Worm (Caenorhabditis elegans): ENCODE data around the gene nlp-26.
A peak's percentile ranks its signal among the peaks of the same experiment; 100 is the strongest.

Gene nlp-26

DNA sequence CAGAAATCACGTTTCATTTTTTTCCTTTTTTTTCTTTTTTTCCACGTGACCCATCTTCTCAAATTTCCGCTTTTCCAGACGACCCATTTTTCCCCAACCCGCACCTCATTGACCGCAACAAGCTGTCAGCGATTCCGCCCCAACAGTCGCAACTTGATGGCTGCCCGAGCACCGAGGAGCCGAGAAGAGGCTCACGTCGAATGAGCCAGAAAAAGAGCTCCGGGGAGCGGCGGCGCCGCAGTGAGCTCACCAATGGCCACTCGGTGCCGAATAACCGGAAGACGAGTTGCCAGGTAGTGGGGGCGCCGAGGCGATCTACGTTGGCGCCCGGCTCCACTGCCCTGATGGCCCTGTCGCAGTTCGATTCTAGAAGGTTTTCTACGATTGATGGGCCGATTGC, 22.4 kb upstream of the nlp-26 start (continued):
- TF ChIP-seq T07F8.4 (tag; optimal IDR thresholded peaks at IDR 0.05) (no peak), egrh-3 (GFP tag; IDR thresholded peaks at IDR 0.05) (peak; percentile 86), rec-8 (tag; optimal IDR thresholded peaks at IDR 0.05) (no peak), hmg-1.2 (GFP tag; IDR thresholded peaks at IDR 0.05) (no peak), K12H6.12 (tag; optimal IDR thresholded peaks at IDR 0.05) (no peak), xnd-1 (tag; optimal IDR thresholded peaks at IDR 0.05) (no peak), rcor-1 (GFP tag; IDR thresholded peaks at IDR 0.05) (no peak), akir-1 (GFP tag; optimal IDR thresholded peaks at IDR 0.05) (no peak)

DNA sequence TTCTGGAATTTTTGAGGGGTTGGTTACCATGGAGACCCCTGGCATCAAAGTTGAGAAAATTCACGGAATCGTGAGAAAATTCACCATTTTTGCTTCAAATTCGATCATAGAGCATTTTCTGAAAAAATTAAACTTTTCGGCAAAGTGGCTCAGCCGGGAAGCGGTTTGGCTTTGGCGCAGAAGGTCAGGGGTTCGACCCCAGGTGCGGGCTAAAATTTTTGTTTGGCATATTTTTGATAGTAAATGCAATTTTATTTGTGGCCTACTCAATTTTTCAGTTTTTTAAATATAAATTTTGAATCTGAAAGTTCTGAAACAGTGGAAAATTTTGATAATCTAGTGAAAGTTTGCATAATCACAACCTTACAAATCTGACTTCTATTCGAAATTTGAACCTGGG, 14.2 kb upstream of the nlp-26 start:
- TF ChIP-seq K12H6.12 (tag; optimal IDR thresholded peaks at IDR 0.05) (no peak), rpc-1 (optimal IDR thresholded peaks at IDR 0.05) (no peak), rpc-1 (tag; optimal IDR thresholded peaks at IDR 0.05) (peak; percentile 24)

DNA sequence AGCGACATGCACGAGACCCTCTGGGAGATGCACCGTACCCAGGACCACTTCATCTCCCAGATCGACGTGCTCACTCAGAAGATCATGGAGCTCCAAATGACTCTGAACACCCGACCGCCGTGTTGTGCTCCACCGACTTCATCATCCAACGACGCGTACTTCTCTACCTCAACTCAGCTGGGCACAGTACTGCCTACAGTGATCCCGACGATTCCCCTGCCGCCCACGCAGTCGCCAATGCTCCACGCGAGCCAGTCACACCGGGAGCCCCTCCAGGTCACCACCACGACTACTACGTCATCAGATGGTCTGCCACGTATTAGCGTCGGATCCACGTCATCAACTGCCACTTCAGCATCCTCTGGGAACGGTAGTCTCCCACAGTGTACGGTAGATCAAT, 7.8 kb upstream of the nlp-26 start:
- TF ChIP-seq F52B5.7 (tag; optimal IDR thresholded peaks at IDR 0.05), result peak; percentile 49
- TF ChIP-seq dox-1 (GFP tag; IDR thresholded peaks at IDR 0.05), result 0 out of 2 replicates have a peak, but pooled peaks have one; percentile 18
- no peak for TF ChIP-seq snpc-1.3 (tag; optimal IDR thresholded peaks at IDR 0.05; ENCODE audit: insufficient read depth)
- TF ChIP-seq zfh-2 (GFP tag; conservative IDR thresholded peaks at IDR 0.05), result peak; percentile 71

DNA sequence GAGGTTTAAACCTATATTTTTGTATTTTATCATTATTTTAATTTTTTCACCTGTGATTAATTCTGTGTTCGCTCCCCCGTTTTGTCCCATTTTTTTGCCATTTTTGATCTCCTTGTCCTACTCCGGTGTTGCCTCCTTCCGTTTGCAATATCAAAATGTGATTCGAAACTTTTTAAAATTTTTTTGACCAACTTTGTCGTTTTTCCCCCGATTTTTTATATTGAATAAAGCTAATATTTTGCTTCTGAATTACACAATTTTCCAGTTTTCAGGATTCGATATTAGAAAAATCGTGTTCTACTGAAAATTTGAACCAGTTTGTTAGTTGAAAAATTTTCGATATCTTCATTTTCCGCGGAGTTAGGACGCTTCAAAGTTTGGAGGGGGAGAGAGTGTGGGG, 7.4 kb upstream of the nlp-26 start, which contains the start of gene nlp-25:
TSS of gene nlp-25 (plus strand) at position 301 of the 400 bp plus-strand sequence.
- TF ChIP-seq hmg-1.2 (GFP tag; IDR thresholded peaks at IDR 0.05), result peak; percentile 35; the same call in 1 of the 2 replicates
- TF ChIP-seq chd-7 (tag; optimal IDR thresholded peaks at IDR 0.05), result no peak

DNA sequence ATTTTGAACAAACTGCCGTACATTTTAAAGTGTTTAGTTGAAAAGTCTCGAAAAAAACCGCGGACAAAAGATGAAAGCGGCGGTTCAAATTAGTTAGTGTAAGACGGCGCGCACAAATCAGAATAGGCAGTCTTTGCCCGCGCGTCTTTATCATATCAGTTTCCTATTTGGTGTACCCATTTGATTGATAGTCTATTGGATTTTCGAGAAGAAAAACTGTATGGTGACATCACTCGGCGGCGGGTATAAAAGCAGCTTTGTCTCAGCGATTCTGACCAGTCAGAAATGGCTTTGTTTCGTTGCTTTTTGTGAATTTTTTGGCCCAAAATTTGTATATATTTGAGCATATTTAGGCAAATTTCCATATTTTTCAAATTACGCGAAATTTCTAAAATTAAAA, 4.6 kb upstream of the nlp-26 start:
- TF ChIP-seq B0261.1 (tag; optimal IDR thresholded peaks at IDR 0.05) (no peak), tlf-1 (GFP tag; optimal IDR thresholded peaks at IDR 0.05) (no peak), ets-4 (GFP tag; optimal IDR thresholded peaks at IDR 0.05) (no peak), fkh-3 (tag; optimal IDR thresholded peaks at IDR 0.05) (no peak), pha-4 (tag; optimal IDR thresholded peaks at IDR 0.05) (no peak), atf-7 (tag; optimal IDR thresholded peaks at IDR 0.05) (peak; percentile 13)

DNA sequence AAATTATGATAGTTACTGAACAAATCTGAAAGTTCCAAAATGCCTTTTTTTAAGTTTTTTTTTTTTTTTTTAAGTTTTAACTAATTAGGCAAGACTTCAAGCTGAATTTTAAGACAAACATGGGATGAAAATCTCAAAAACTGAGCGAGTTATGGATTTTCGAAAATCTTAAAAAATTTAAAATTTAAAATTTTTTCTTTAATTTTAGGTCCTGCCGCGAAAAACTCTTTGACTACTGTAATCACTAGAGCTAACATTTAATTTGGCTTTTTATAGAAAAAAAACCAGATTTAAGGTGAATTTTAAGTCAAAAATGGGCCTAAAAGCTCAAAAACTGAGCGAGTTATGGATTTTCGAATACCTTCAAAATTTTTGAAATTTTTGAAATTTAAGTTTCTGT, 4.1 kb upstream of the nlp-26 start, which contains the start of gene grsp-1:
TSS of gene grsp-1 (plus strand) at position 301 of the 400 bp plus-strand sequence.
- TF ChIP-seq xnd-1 (tag; optimal IDR thresholded peaks at IDR 0.05) (no peak), bed-2 (GFP tag; IDR thresholded peaks at IDR 0.05) (no peak), hsf-1 (GFP tag; IDR thresholded peaks at IDR 0.05) (no peak), ets-4 (GFP tag; optimal IDR thresholded peaks at IDR 0.05) (no peak)

DNA sequence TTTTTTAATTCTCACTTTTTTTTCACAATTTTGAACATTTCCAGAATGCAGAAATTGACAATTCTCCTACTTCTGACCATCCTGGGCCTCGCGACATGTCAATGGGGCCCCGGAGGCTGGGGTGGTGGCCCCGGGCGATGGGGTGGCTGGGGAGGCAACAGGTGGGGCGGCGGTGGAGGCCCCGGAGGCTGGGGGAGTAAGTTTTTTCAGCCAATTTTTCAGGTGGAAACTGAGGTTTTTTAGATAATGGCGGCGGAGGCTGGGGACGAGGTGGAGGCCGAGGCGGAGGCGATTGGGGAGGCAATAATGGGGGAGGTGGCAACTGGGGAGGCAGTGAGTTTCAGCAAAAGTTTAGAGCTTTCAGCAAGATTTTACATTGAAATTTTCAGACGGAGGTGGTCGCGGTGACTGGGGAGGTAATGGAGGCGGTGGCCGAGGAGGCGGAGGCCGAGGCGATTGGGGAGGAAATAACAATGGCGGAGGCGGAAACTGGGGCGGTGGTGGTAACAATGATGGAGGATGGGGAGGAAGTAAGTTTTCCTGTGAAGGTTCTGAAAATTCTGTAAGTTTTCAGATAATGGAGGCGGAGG, 3.0 kb upstream of the nlp-26 start:
- no peak for TF ChIP-seq ceh-91 (GFP tag; IDR thresholded peaks at IDR 0.05)
- no peak for TF ChIP-seq lsy-27 (tag; optimal IDR thresholded peaks at IDR 0.05; ENCODE audit: borderline replicate concordance, insufficient read depth)
- 0 out of 2 replicates have a peak, but pooled peaks have one; percentile 35 for TF ChIP-seq lin-26 (GFP tag; IDR thresholded peaks at IDR 0.05)
- no peak for TF ChIP-seq egl-44 (GFP tag; IDR thresholded peaks at IDR 0.05)
- TF ChIP-seq zfh-2 (GFP tag; conservative IDR thresholded peaks at IDR 0.05), result peak; percentile 85
- no peak for TF ChIP-seq Y53F4B.3 (GFP tag; IDR thresholded peaks at IDR 0.05)
- TF ChIP-seq ztf-28 (GFP tag; IDR thresholded peaks at IDR 0.05), result no peak
- TF ChIP-seq efl-1 (GFP tag; optimal IDR thresholded peaks at IDR 0.05), result no peak
- TF ChIP-seq ceh-27 (GFP tag; optimal IDR thresholded peaks at IDR 0.05), result no peak
- TF ChIP-seq pha-4 (tag; optimal IDR thresholded peaks at IDR 0.05), result no peak
- TF ChIP-seq mel-28 (tag; optimal IDR thresholded peaks at IDR 0.05; ENCODE audit: borderline replicate concordance), result no peak
- TF ChIP-seq let-526 (GFP tag; IDR thresholded peaks at IDR 0.05), result no peak
- no peak for TF ChIP-seq T26A5.8 (tag; optimal IDR thresholded peaks at IDR 0.05)
- TF ChIP-seq dox-1 (GFP tag; IDR thresholded peaks at IDR 0.05), result no peak
- TF ChIP-seq akir-1 (GFP tag; optimal IDR thresholded peaks at IDR 0.05), result no peak
- no peak for TF ChIP-seq sptf-2 (GFP tag; optimal IDR thresholded peaks at IDR 0.05)
- TF ChIP-seq rcor-1 (GFP tag; IDR thresholded peaks at IDR 0.05), result no peak
- TF ChIP-seq nhr-27 (tag; optimal IDR thresholded peaks at IDR 0.05), result no peak
- TF ChIP-seq F57C9.4 (tag; optimal IDR thresholded peaks at IDR 0.05), result no peak

Measured in whole organism, young adult.